Fruit fly (Drosophila melanogaster) whole organism, embryonic: ENCODE measurements around the gene ball.

Experiments used
- Bgb ChIP-seq: fragments of 200-800 bp; sonication (Bioruptor generic); IDR thresholded peaks from 2 replicates; pipeline ENCODE4 v1.3.6; 2022; ENCODE audit warnings: missing biosample characterization, missing genetic modification characterization; ENCODE audit not compliant: partially characterized antibody
- Blimp-1 ChIP-seq: fragments of 200-800 bp; sonication (Bioruptor generic); optimal IDR thresholded peaks from 3 replicates; lab custom pipeline; 2018; ENCODE audit warnings: missing biosample characterization, missing genetic modification characterization, mild to moderate bottlenecking, moderate library complexity, missing genetic modification reagents
- CG10979 ChIP-seq: fragments of 200-800 bp; sonication (Bioruptor generic); optimal IDR thresholded peaks from 2 replicates; lab custom pipeline; 2018; ENCODE audit warnings: missing biosample characterization, mild to moderate bottlenecking, missing genetic modification characterization, moderate library complexity
- CG11247 ChIP-seq: fragments of 200-800 bp; sonication (Bioruptor generic); IDR thresholded peaks from 2 replicates; pipeline ENCODE4 v1.3.6; 2022; ENCODE audit warnings: missing biosample characterization, missing genetic modification characterization
- CG11695 ChIP-seq: fragments of 200-800 bp; sonication (Bioruptor generic); IDR thresholded peaks from 3 replicates; pipeline ENCODE4 v1.3.6; 2022; ENCODE audit warnings: missing biosample characterization, missing genetic modification characterization
- CG12155 ChIP-seq: fragments of 200-800 bp; sonication (Bioruptor generic); optimal IDR thresholded peaks from 3 replicates; lab custom pipeline; 2016; ENCODE audit warnings: missing biosample characterization, missing genetic modification characterization
- CG14710 ChIP-seq: fragments of 200-800 bp; sonication (Bioruptor generic); optimal IDR thresholded peaks from 3 replicates; lab custom pipeline; 2019; ENCODE audit warnings: missing biosample characterization, mild to moderate bottlenecking, missing genetic modification characterization, moderate library complexity
- CG14965 ChIP-seq: fragments of 200-800 bp; sonication (Bioruptor generic); optimal IDR thresholded peaks from 2 replicates; lab custom pipeline; 2016; ENCODE audit warnings: missing biosample characterization, missing genetic modification characterization, borderline replicate concordance
- CG15073 ChIP-seq: fragments of 200-800 bp; sonication (Bioruptor generic); optimal IDR thresholded peaks from 2 replicates; lab custom pipeline; 2016; ENCODE audit warnings: missing biosample characterization, missing genetic modification characterization
- CG1603 ChIP-seq: fragments of 200-800 bp; sonication (Bioruptor generic); optimal IDR thresholded peaks from 2 replicates; lab custom pipeline; 2019; ENCODE audit warnings: missing biosample characterization, mild to moderate bottlenecking, missing genetic modification characterization, moderate library complexity
- CG16815 ChIP-seq: fragments of 200-800 bp; sonication (Bioruptor generic); optimal IDR thresholded peaks from 3 replicates; lab custom pipeline; 2017; ENCODE audit warnings: missing biosample characterization, mild to moderate bottlenecking, missing genetic modification characterization
- CG17186 ChIP-seq: fragments of 200-800 bp; sonication (Bioruptor generic); optimal IDR thresholded peaks from 3 replicates; lab custom pipeline; 2017; ENCODE audit warnings: missing biosample characterization, missing genetic modification reagents, missing genetic modification characterization
- CG17361 ChIP-seq: fragments of 200-800 bp; sonication (Bioruptor generic); IDR thresholded peaks from 3 replicates; pipeline ENCODE4 v1.3.6; 2022; ENCODE audit warnings: missing biosample characterization, missing genetic modification characterization
- CG17385 ChIP-seq: fragments of 200-800 bp; sonication (Bioruptor generic); optimal IDR thresholded peaks from 3 replicates; lab custom pipeline; 2018; ENCODE audit warnings: missing biosample characterization, mild to moderate bottlenecking, missing genetic modification characterization
- CG18599 ChIP-seq: fragments of 200-800 bp; sonication (Bioruptor generic); optimal IDR thresholded peaks from 3 replicates; lab custom pipeline; 2017; ENCODE audit warnings: missing biosample characterization, missing genetic modification characterization, mild to moderate bottlenecking, moderate library complexity, missing genetic modification reagents
- CG18764 ChIP-seq: fragments of 200-800 bp; sonication (Bioruptor generic); optimal IDR thresholded peaks from 3 replicates; lab custom pipeline; 2016; ENCODE audit warnings: missing biosample characterization, missing genetic modification characterization
- CG2678 ChIP-seq: fragments of 200-800 bp; sonication (Bioruptor generic); optimal IDR thresholded peaks from 3 replicates; lab custom pipeline; 2019; ENCODE audit warnings: missing biosample characterization, mild to moderate bottlenecking, missing genetic modification characterization, moderate library complexity
- CG2712 ChIP-seq: fragments of 200-800 bp; optimal IDR thresholded peaks from 3 replicates; lab custom pipeline; 2019; ENCODE audit warnings: missing biosample characterization, mild to moderate bottlenecking, missing genetic modification characterization, moderate library complexity
- CG3995 ChIP-seq: fragments of 200-800 bp; sonication (Bioruptor generic); optimal IDR thresholded peaks from 3 replicates; lab custom pipeline; 2016; ENCODE audit warnings: missing biosample characterization, missing genetic modification characterization
- CG5953 ChIP-seq: fragments of 200-800 bp; sonication (Bioruptor generic); IDR thresholded peaks from 2 replicates; pipeline ENCODE4 v1.3.6; 2022; ENCODE audit warnings: missing biosample characterization, missing genetic modification characterization
- CG6689 ChIP-seq: fragments of 200-800 bp; sonication (Bioruptor generic); IDR thresholded peaks from 2 replicates; pipeline ENCODE4 v1.3.6; 2022; ENCODE audit warnings: missing biosample characterization, missing genetic modification characterization
- CG7556 ChIP-seq: fragments of 200-800 bp; sonication (Bioruptor generic); optimal IDR thresholded peaks from 2 replicates; lab custom pipeline; 2017; ENCODE audit warnings: missing biosample characterization, mild to moderate bottlenecking, missing genetic modification characterization
- CG9437 ChIP-seq: fragments of 200-800 bp; sonication (Bioruptor generic); optimal IDR thresholded peaks from 2 replicates; lab custom pipeline; 2018; ENCODE audit warnings: missing biosample characterization, mild to moderate bottlenecking, missing genetic modification characterization
- Ets97D ChIP-seq: fragments of 200-800 bp; sonication (Bioruptor generic); optimal IDR thresholded peaks from 3 replicates; lab custom pipeline; 2016; ENCODE audit warnings: missing biosample characterization, missing genetic modification characterization
- Fer3 ChIP-seq: fragments of 200-800 bp; sonication (Bioruptor generic); optimal IDR thresholded peaks from 2 replicates; lab custom pipeline; 2018; ENCODE audit warnings: missing biosample characterization, mild to moderate bottlenecking, missing genetic modification characterization, moderate library complexity
- H15 ChIP-seq: fragments of 200-800 bp; sonication (Bioruptor generic); IDR thresholded peaks from 3 replicates; pipeline ENCODE4 v1.3.6; 2022; ENCODE audit warnings: missing biosample characterization, missing genetic modification characterization
- HLH54F ChIP-seq: fragments of 200-800 bp; sonication (Bioruptor generic); optimal IDR thresholded peaks from 3 replicates; lab custom pipeline; 2016; ENCODE audit warnings: missing biosample characterization, missing genetic modification characterization
- Jarid2 ChIP-seq: fragments of 200-800 bp; sonication (Bioruptor generic); optimal IDR thresholded peaks from 3 replicates; lab custom pipeline; 2017; ENCODE audit warnings: mild to moderate bottlenecking, missing biosample characterization, missing genetic modification reagents, missing genetic modification characterization
- MBD-R2 ChIP-seq: fragments of 200-800 bp; sonication (Bioruptor generic); IDR thresholded peaks from 2 replicates; pipeline ENCODE4 v1.3.6; 2022; ENCODE audit warnings: missing biosample characterization, missing genetic modification characterization
- Mad ChIP-seq: fragments of 200-800 bp; sonication (Bioruptor generic); optimal IDR thresholded peaks from 2 replicates; lab custom pipeline; 2016; ENCODE audit warnings: missing biosample characterization, missing genetic modification characterization
- Myb ChIP-seq: fragments of 200-800 bp; sonication (Bioruptor generic); optimal IDR thresholded peaks from 2 replicates; lab custom pipeline; 2016; ENCODE audit warnings: missing biosample characterization, missing genetic modification characterization
- Oaz ChIP-seq: fragments of 200-800 bp; sonication (Bioruptor generic); IDR thresholded peaks from 2 replicates; pipeline ENCODE4 v1.3.6; 2022; ENCODE audit warnings: missing biosample characterization, missing genetic modification characterization
- Oli ChIP-seq: fragments of 200-800 bp; sonication (Bioruptor generic); optimal IDR thresholded peaks from 2 replicates; lab custom pipeline; 2018; ENCODE audit warnings: missing biosample characterization, mild to moderate bottlenecking, missing genetic modification characterization, moderate library complexity
- Sox102F ChIP-seq: fragments of 200-800 bp; sonication (Bioruptor generic); optimal IDR thresholded peaks from 2 replicates; lab custom pipeline; 2018; ENCODE audit warnings: missing biosample characterization, mild to moderate bottlenecking, missing genetic modification characterization, moderate library complexity
- knrl ChIP-seq: fragments of 200-800 bp; sonication (Bioruptor generic); IDR thresholded peaks from 3 replicates; pipeline ENCODE4 v1.3.6; 2022; ENCODE audit warnings: missing biosample characterization, missing genetic modification characterization; ENCODE audit not compliant: partially characterized antibody
- lab ChIP-seq: fragments of 200-800 bp; sonication (Bioruptor generic); optimal IDR thresholded peaks from 3 replicates; lab custom pipeline; 2017; ENCODE audit warnings: missing biosample characterization, missing genetic modification characterization, mild to moderate bottlenecking, moderate library complexity, missing genetic modification reagents
- lilli ChIP-seq: fragments of 200-800 bp; sonication (Bioruptor generic); optimal IDR thresholded peaks from 3 replicates; lab custom pipeline; 2016; ENCODE audit warnings: missing biosample characterization, missing genetic modification characterization
- otp ChIP-seq: fragments of 200-800 bp; sonication (Bioruptor generic); IDR thresholded peaks from 3 replicates; pipeline ENCODE4, ENCODE4 v1.3.6; 2022; ENCODE audit warnings: missing biosample characterization, missing genetic modification characterization
- pan ChIP-seq, 4 experiments: fragments of >200 bp in 3 of 4; fragments of 200-800 bp in 1 of 4; sonication (Bioruptor generic) in 1 of 4; optimal IDR thresholded peaks in 3 of 4; IDR thresholded peaks in 1 of 4; 2 replicates each; pipeline versions ENCODE4 v1.3.6 to Lab custom; 2017 to 2022; ENCODE audit warnings: missing biosample characterization in 2 of 4, missing genetic modification characterization in 2 of 4, mixed read lengths in 1 of 4
- prd ChIP-seq, 3 experiments: fragments of >200 bp in 2 of 3; fragments of 200-800 bp in 1 of 3; sonication (Bioruptor generic) in 1 of 3; optimal IDR thresholded peaks in 2 of 3; IDR thresholded peaks in 1 of 3; 2 replicates in 2 of 3; 3 replicates in 1 of 3; pipeline versions ENCODE4 v1.3.6 to Lab custom; 2017 to 2022; ENCODE audit warnings: missing biosample characterization in 1 of 3, missing genetic modification characterization in 1 of 3
- row ChIP-seq: fragments of 200-800 bp; sonication (Bioruptor generic); IDR thresholded peaks from 3 replicates; pipeline ENCODE4 v1.3.6; 2022; ENCODE audit warnings: missing biosample characterization, missing genetic modification characterization
- sens ChIP-seq: fragments of 200-800 bp; sonication (Bioruptor generic); peaks from one replicate; lab custom pipeline; 2016; ENCODE audit warnings: missing biosample characterization, missing genetic modification characterization
- sens-2 ChIP-seq: fragments of 200-800 bp; sonication (Bioruptor generic); IDR thresholded peaks from 2 replicates; pipeline ENCODE4 v1.3.6; 2022; ENCODE audit warnings: missing biosample characterization, missing genetic modification characterization
- shn ChIP-seq: fragments of 200-800 bp; sonication (Bioruptor generic); optimal IDR thresholded peaks from 3 replicates; lab custom pipeline; 2016; ENCODE audit warnings: missing biosample characterization, missing genetic modification characterization
- stwl ChIP-seq: fragments of 200-800 bp; sonication (Bioruptor generic); optimal IDR thresholded peaks from 3 replicates; lab custom pipeline; 2018; ENCODE audit warnings: missing biosample characterization, mild to moderate bottlenecking, missing genetic modification characterization, moderate library complexity
- tgo ChIP-seq: fragments of 200-800 bp; sonication (Bioruptor generic); IDR thresholded peaks from 3 replicates; pipeline ENCODE4 v1.3.6; 2022; ENCODE audit warnings: missing biosample characterization, missing genetic modification characterization
- trem ChIP-seq: fragments of 200-800 bp; optimal IDR thresholded peaks from 3 replicates; lab custom pipeline; 2019; ENCODE audit warnings: missing biosample characterization, mild to moderate bottlenecking, missing genetic modification characterization, moderate library complexity
- tx ChIP-seq: fragments of 200-800 bp; sonication (Bioruptor generic); optimal IDR thresholded peaks from 2 replicates; lab custom pipeline; 2016; ENCODE audit warnings: missing biosample characterization, missing genetic modification characterization

Gene ball

DNA sequence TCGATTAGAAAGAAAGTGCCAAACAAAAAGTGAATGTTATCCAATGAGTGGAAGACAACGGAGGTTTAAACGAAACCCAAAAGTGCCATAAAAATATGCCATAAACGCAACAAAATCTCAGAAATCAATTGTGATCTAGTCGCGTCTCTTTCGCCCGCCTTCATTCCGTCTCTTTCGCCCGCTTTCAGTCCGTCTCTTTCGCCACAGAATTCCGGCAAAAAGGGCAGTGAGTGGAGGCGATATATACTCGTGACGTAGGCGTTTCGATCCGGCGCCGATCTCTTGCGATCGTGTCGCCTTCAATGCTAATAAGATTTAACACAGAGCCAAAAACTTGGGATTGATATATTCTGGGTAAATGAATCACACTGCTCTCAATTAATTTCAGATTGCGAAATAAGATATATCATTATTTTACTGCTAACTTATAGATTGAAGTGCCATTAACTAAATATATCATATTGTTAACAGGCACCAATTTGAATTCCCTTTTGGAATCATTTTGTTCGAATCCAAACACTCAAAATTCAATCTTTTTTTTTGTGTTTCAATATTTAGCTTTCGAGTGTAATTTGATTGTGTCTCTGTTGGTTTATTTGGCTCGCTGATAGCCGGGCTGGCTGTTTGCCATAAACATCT is 21.6 kb upstream of the ball start (continued):
- no peak for TF ChIP-seq tx (GFP tag; lab: Kevin White, UChicago)
- no peak for TF ChIP-seq H15 (GFP tag; lab: Robert Waterston, UW)
- no peak for TF ChIP-seq CG3995 (GFP tag; lab: Kevin White, UChicago)
- TF ChIP-seq CG16815 (GFP tag; lab: Kevin White, UChicago): no peak
- TF ChIP-seq CG9437 (GFP tag; lab: Kevin White, UChicago): peak; percentile 25
- TF ChIP-seq MBD-R2 (GFP tag; lab: Robert Waterston, UW): no peak
- TF ChIP-seq pan (optimal IDR thresholded peaks at IDR 0.05; lab: Kevin White, UChicago): no peak
- peak in 1 of 2 experiments; percentile 62 for TF ChIP-seq pan (GFP tag; optimal IDR thresholded peaks at IDR 0.05 in 1 of 2, IDR thresholded peaks at IDR 0.05 in 1 of 2)
- no peak for TF ChIP-seq shn (GFP tag; lab: Kevin White, UChicago)
- TF ChIP-seq sens-2 (GFP tag; lab: Robert Waterston, UW): no peak
- TF ChIP-seq CG11695 (GFP tag; lab: Robert Waterston, UW): peak; percentile 69
- no peak for TF ChIP-seq trem (tag; lab: Kevin White, UChicago)
- TF ChIP-seq CG2712 (tag; lab: Kevin White, UChicago): peak; percentile 56
- no peak for TF ChIP-seq knrl (GFP tag; lab: Robert Waterston, UW)
- peak; percentile 23 for TF ChIP-seq CG18599 (GFP tag; lab: Kevin White, UChicago)
- TF ChIP-seq lab (GFP tag; lab: Kevin White, UChicago): peak; percentile 57
- no peak for TF ChIP-seq HLH54F
- TF ChIP-seq sens (GFP tag; lab: Kevin White, UChicago): peak; percentile 83
- TF ChIP-seq CG18764: peak; percentile 7
- TF ChIP-seq CG6689 (GFP tag; lab: Robert Waterston, UW): peak; percentile 55; the same call in 1 of the 2 replicates
- TF ChIP-seq Myb (GFP tag; lab: Kevin White, UChicago): no peak
- no peak for TF ChIP-seq Bgb (GFP tag; lab: Robert Waterston, UW)
- TF ChIP-seq CG11247 (GFP tag; lab: Robert Waterston, UW): no peak
- TF ChIP-seq otp (GFP tag; lab: Robert Waterston, UW): no peak
- TF ChIP-seq prd (optimal IDR thresholded peaks at IDR 0.05; lab: Kevin White, UChicago): no peak
- peak; percentile 41; the same call in 1 of the 3 replicates for TF ChIP-seq prd (GFP tag; IDR thresholded peaks at IDR 0.05; lab: Robert Waterston, UW)
- TF ChIP-seq CG14710 (tag; lab: Kevin White, UChicago): peak; percentile 6
- TF ChIP-seq Oaz (GFP tag; lab: Robert Waterston, UW): peak; percentile 30; the same call in 1 of the 2 replicates
- peak; percentile 70 for TF ChIP-seq Sox102F
- peak; percentile 46 for TF ChIP-seq lilli (GFP tag; lab: Kevin White, UChicago)
- TF ChIP-seq row (GFP tag; lab: Robert Waterston, UW): peak; percentile 76
- peak; percentile 55 for TF ChIP-seq CG17385
- TF ChIP-seq Fer3 (tag; lab: Kevin White, UChicago): peak; percentile 5
- peak; percentile 55 for TF ChIP-seq CG10979 (tag; lab: Kevin White, UChicago)
- peak; percentile 34 for TF ChIP-seq Ets97D (GFP tag; lab: Kevin White, UChicago)
- TF ChIP-seq CG17186 (GFP tag; lab: Kevin White, UChicago): no peak
- peak; percentile 80 for TF ChIP-seq CG2678 (tag; lab: Kevin White, UChicago)
- TF ChIP-seq CG14965 (GFP tag; lab: Kevin White, UChicago): no peak
- TF ChIP-seq tgo (GFP tag; lab: Robert Waterston, UW): peak; percentile 57; the same call in 2 of the 3 replicates
- peak; percentile 47; the same call in 1 of the 2 replicates for TF ChIP-seq CG5953
- TF ChIP-seq Oli (tag; lab: Kevin White, UChicago): peak; percentile 61
- TF ChIP-seq CG17361: peak; percentile 68
- no peak for TF ChIP-seq Mad (GFP tag; lab: Kevin White, UChicago)
- TF ChIP-seq Blimp-1 (GFP tag; lab: Kevin White, UChicago): peak; percentile 84
- TF ChIP-seq CG7556: peak; percentile 58
- TF ChIP-seq CG15073 (GFP tag; lab: Kevin White, UChicago): no peak
- TF ChIP-seq CG12155 (GFP tag; lab: Kevin White, UChicago): peak; percentile 17
- TF ChIP-seq Jarid2 (GFP tag; lab: Kevin White, UChicago): no peak
- TF ChIP-seq stwl (tag; lab: Kevin White, UChicago): no peak
- peak; percentile 32 for TF ChIP-seq CG1603 (tag; lab: Kevin White, UChicago)
